Fruit fly (Drosophila melanogaster): ENCODE data around the gene CG15370.

The CG15370 gene

dm6 chrX:9232199-9232598, 7.0 kb downstream of the CG15370 start, which contains the start of gene CG12121:
TSS of gene CG12121 (minus strand) at chrX:9232378.
- no peak for TF ChIP-seq EcR (GFP tag; optimal IDR thresholded peaks at IDR 0.05)

- no peak for TF ChIP-seq CG34367 (tag; optimal IDR thresholded peaks at IDR 0.05)
- TF ChIP-seq D1 (tag; optimal IDR thresholded peaks at IDR 0.05) = no peak
- TF ChIP-seq CG4496 (GFP tag; IDR thresholded peaks at IDR 0.05) = no peak
- TF ChIP-seq CG8159 (tag; optimal IDR thresholded peaks at IDR 0.05) = no peak
- TF ChIP-seq CG9948 (tag; optimal IDR thresholded peaks at IDR 0.05) = no peak
- no peak for TF ChIP-seq Pif1B (GFP tag; optimal IDR thresholded peaks at IDR 0.05)
- TF ChIP-seq Snoo (tag; optimal IDR thresholded peaks at IDR 0.05) = no peak
- TF ChIP-seq CG32121 (GFP tag; IDR thresholded peaks at IDR 0.05) = no peak
- no peak for TF ChIP-seq rn (GFP tag; IDR thresholded peaks at IDR 0.05)
- TF ChIP-seq Ets98B (GFP tag; IDR thresholded peaks at IDR 0.05) = no peak
- TF ChIP-seq CG13204 (GFP tag; optimal IDR thresholded peaks at IDR 0.05) = no peak
- no peak for TF ChIP-seq Pif1A (GFP tag; optimal IDR thresholded peaks at IDR 0.05)
- no peak for TF ChIP-seq CG15710 (tag; optimal IDR thresholded peaks at IDR 0.05)
- no peak for TF ChIP-seq fd96Ca (GFP tag; IDR thresholded peaks at IDR 0.05)
These were observed 11.2 kb downstream of the CG15370 start, which contains the start of gene Ir8a for dm6 chrX:9236485-9236884. TSS of gene Ir8a (minus strand) at chrX:9236585.

dm6 chrX:9243417-9243884, 18.2 kb downstream of the CG15370 start, which contains the start of the genes mxc and Larp7:
TSS of gene mxc (minus strand) at chrX:9243467.
TSS of gene Larp7 (plus strand) at chrX:9243817.
- no peak for TF ChIP-seq CG32121 (GFP tag; IDR thresholded peaks at IDR 0.05)
- TF ChIP-seq Ets98B (GFP tag; IDR thresholded peaks at IDR 0.05) = 0 out of 2 replicates have a peak, but pooled peaks have one; percentile 9
- no peak for TF ChIP-seq EcR (GFP tag; optimal IDR thresholded peaks at IDR 0.05)
- TF ChIP-seq CG34367 (tag; optimal IDR thresholded peaks at IDR 0.05) = no peak
- no peak for TF ChIP-seq CG4496 (GFP tag; IDR thresholded peaks at IDR 0.05)
- no peak for TF ChIP-seq gl (tag; optimal IDR thresholded peaks at IDR 0.05)
- TF ChIP-seq Snoo (tag; optimal IDR thresholded peaks at IDR 0.05) = no peak
- TF ChIP-seq Pif1A (GFP tag; optimal IDR thresholded peaks at IDR 0.05) = no peak
- no peak for TF ChIP-seq CG10348 (GFP tag; IDR thresholded peaks at IDR 0.05)
- TF ChIP-seq fd96Ca (GFP tag; IDR thresholded peaks at IDR 0.05) = peak; percentile 47; the same call in 1 of the 3 replicates
- TF ChIP-seq CG17806 (tag; optimal IDR thresholded peaks at IDR 0.05) = peak; percentile 9
- TF ChIP-seq Pif1B (GFP tag; optimal IDR thresholded peaks at IDR 0.05) = no peak
- no peak for TF ChIP-seq CG13204 (GFP tag; optimal IDR thresholded peaks at IDR 0.05)
- no peak for TF ChIP-seq CG8301 (tag; optimal IDR thresholded peaks at IDR 0.05)
- TF ChIP-seq CG14655 (GFP tag; optimal IDR thresholded peaks at IDR 0.05) = no peak
- no peak for TF ChIP-seq CG12605 (GFP tag; IDR thresholded peaks at IDR 0.05)
- TF ChIP-seq D1 (tag; optimal IDR thresholded peaks at IDR 0.05) = no peak
- TF ChIP-seq CG8159 (tag; optimal IDR thresholded peaks at IDR 0.05) = no peak
- TF ChIP-seq CG15710 (tag; optimal IDR thresholded peaks at IDR 0.05) = peak; percentile 53
- TF ChIP-seq rn (GFP tag; IDR thresholded peaks at IDR 0.05) = no peak
- TF ChIP-seq CG9948 (tag; optimal IDR thresholded peaks at IDR 0.05) = peak; percentile 13

dm6 chrX:9247171-9247783, 22.0 kb downstream of the CG15370 start, which contains the start of the genes amx and Dsor1:
TSS of gene amx (minus strand) at chrX:9247336.
TSS of gene Dsor1 (plus strand) at chrX:9247342.
- TF ChIP-seq CG13204 (GFP tag; optimal IDR thresholded peaks at IDR 0.05) = no peak
- TF ChIP-seq gl (tag; optimal IDR thresholded peaks at IDR 0.05) = no peak
- TF ChIP-seq CG32121 (GFP tag; IDR thresholded peaks at IDR 0.05) = no peak
- no peak for TF ChIP-seq rn (GFP tag; IDR thresholded peaks at IDR 0.05)
- no peak for TF ChIP-seq Ets98B (GFP tag; IDR thresholded peaks at IDR 0.05)
- TF ChIP-seq CG34367 (tag; optimal IDR thresholded peaks at IDR 0.05) = no peak
- TF ChIP-seq D1 (tag; optimal IDR thresholded peaks at IDR 0.05) = no peak
- TF ChIP-seq CG12605 (GFP tag; IDR thresholded peaks at IDR 0.05) = no peak
- TF ChIP-seq Snoo (tag; optimal IDR thresholded peaks at IDR 0.05) = no peak
- no peak for TF ChIP-seq CG10348 (GFP tag; IDR thresholded peaks at IDR 0.05)
- TF ChIP-seq Pif1B (GFP tag; optimal IDR thresholded peaks at IDR 0.05) = no peak
- no peak for TF ChIP-seq CG17806 (tag; optimal IDR thresholded peaks at IDR 0.05)
- TF ChIP-seq EcR (GFP tag; optimal IDR thresholded peaks at IDR 0.05) = no peak

- peak; percentile 36 for TF ChIP-seq CG34367 (tag; optimal IDR thresholded peaks at IDR 0.05)
- peak; percentile 33; the same call in 1 of the 2 replicates for TF ChIP-seq Ets98B (GFP tag; IDR thresholded peaks at IDR 0.05)
- TF ChIP-seq CG8301 (tag; optimal IDR thresholded peaks at IDR 0.05) = peak; percentile 58
- TF ChIP-seq EcR (GFP tag; optimal IDR thresholded peaks at IDR 0.05) = no peak
- peak; percentile 58 for TF ChIP-seq CG8159 (tag; optimal IDR thresholded peaks at IDR 0.05)
- TF ChIP-seq CG14655 (GFP tag; optimal IDR thresholded peaks at IDR 0.05) = no peak
- peak; percentile 65; the same call in 2 of the 3 replicates for TF ChIP-seq CG4496 (GFP tag; IDR thresholded peaks at IDR 0.05)
- TF ChIP-seq CG10348 (GFP tag; IDR thresholded peaks at IDR 0.05) = no peak
- TF ChIP-seq CG12605 (GFP tag; IDR thresholded peaks at IDR 0.05) = peak; percentile 64
- TF ChIP-seq CG9948 (tag; optimal IDR thresholded peaks at IDR 0.05) = peak; percentile 31
- TF ChIP-seq rn (GFP tag; IDR thresholded peaks at IDR 0.05) = no peak
- TF ChIP-seq CG15710 (tag; optimal IDR thresholded peaks at IDR 0.05) = peak; percentile 52
- peak; percentile 53 for TF ChIP-seq CG17806 (tag; optimal IDR thresholded peaks at IDR 0.05)
- peak; percentile 29 for TF ChIP-seq Pif1B (GFP tag; optimal IDR thresholded peaks at IDR 0.05)
These were observed 22.8 kb downstream of the CG15370 start for dm6 chrX:9248040-9248439.
